Worm (Caenorhabditis elegans): ENCODE data around the gene pals-37.
A peak's percentile ranks its signal among the peaks of the same experiment; 100 is the strongest.

The pals-37 gene

DNA sequence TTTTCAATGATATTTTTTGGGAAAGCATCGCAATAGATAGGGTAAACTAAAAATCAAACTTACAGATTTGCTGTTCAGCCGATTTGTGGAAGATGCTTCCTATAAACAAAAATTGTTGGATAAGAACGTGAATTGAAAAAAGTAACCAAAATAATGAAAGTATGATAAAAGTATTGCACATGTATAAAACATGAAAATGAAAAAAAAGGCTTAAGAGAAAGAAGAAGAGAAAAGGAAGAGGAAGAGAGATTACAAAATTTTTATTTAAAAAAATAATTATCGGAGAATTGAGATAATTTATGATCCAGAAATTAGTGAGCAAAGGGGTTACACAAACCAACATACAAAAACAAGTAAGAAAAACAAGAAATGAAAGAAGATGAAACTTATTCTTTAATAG is at the start of gene pals-37:
Gene pals-37, minus strand, starts transcription at position 101 of the 400 bp plus-strand sequence.
- no peak for TF ChIP-seq ces-1 (GFP tag; optimal IDR thresholded peaks at IDR 0.05)
- no peak for TF ChIP-seq hlh-4 (tag; optimal IDR thresholded peaks at IDR 0.05)
- no peak for TF ChIP-seq nhr-47 (tag; optimal IDR thresholded peaks at IDR 0.05)
- TF ChIP-seq unc-130 (tag; optimal IDR thresholded peaks at IDR 0.05), result no peak
- no peak for TF ChIP-seq vab-15 (tag; optimal IDR thresholded peaks at IDR 0.05)
- TF ChIP-seq snu-23 (GFP tag; optimal IDR thresholded peaks at IDR 0.05), result no peak
- no peak for TF ChIP-seq sox-4 (tag; optimal IDR thresholded peaks at IDR 0.05)
- no peak for TF ChIP-seq fos-1 (tag; optimal IDR thresholded peaks at IDR 0.05)
- no peak for TF ChIP-seq irx-1 (tag; optimal IDR thresholded peaks at IDR 0.05)
- no peak for TF ChIP-seq nhr-71 (tag; optimal IDR thresholded peaks at IDR 0.05)
- no peak for TF ChIP-seq mab-9 (GFP tag; IDR thresholded peaks at IDR 0.05)
- no peak for TF ChIP-seq ets-5 (GFP tag; IDR thresholded peaks at IDR 0.05)

DNA sequence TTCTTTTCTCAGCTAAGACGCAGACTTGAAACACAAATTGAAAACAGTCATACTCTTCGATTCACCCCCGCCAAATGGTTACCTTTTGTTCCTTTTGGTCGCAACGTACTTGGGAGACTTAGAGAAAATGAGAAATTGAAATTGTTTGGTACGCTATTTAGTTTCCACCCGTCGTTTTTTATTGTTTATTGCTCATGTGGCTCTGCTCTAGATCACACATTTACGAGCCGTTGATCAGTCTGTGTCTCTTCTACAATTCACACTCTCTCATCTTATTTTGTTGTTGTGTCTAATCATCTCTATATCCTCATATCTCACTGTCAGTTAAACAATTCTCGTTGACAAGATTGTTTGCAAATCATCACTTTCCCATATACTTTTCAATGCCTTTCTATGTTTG is 46.7 kb upstream of the pals-37 start:
- TF ChIP-seq nhr-71 (tag; optimal IDR thresholded peaks at IDR 0.05) (peak; percentile 24), nhr-19 (GFP tag; conservative IDR thresholded peaks at IDR 0.05) (peak; percentile 15; the same call in 1 of the 2 replicates), lin-14 (GFP tag; optimal IDR thresholded peaks at IDR 0.05) (peak; percentile 60), elt-2 (tag; optimal IDR thresholded peaks at IDR 0.05) (no peak), dsc-1 (tag; optimal IDR thresholded peaks at IDR 0.05) (peak; percentile 50), efl-1 (optimal IDR thresholded peaks at IDR 0.05) (peak; percentile 1 to 17), efl-1 (GFP tag; optimal IDR thresholded peaks at IDR 0.05 in 1 of 2) (no peak), lsy-2 (tag; optimal IDR thresholded peaks at IDR 0.05) (peak in 1 of 2 experiments; percentile 41), snu-23 (GFP tag; optimal IDR thresholded peaks at IDR 0.05) (peak; percentile 16), rnt-1 (tag; optimal IDR thresholded peaks at IDR 0.05) (peak; percentile 47), ceh-8 (GFP tag; optimal IDR thresholded peaks at IDR 0.05) (no peak), snpc-4 (tag; optimal IDR thresholded peaks at IDR 0.05) (peak; percentile 64)

DNA sequence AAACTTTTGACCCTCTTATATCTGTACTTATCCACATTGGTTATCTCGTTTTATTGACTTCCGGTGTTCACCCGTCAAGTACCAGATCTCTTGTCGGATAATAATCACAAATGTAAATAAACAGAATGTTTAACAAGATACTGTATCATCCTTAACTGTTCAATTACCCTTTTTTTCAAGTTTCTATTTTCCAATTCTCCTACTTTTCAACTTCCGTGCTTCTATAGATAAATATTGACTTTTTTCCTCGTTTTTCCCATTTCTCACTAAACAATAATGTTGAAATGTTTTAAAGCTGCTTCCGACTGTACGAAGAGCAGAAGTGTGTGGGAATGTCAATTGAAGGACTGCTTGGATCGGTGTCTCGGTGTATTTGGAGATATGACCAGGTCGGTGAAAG is 45.6 kb upstream of the pals-37 start, which contains the start of gene inx-11:
Gene inx-11, plus strand, starts transcription at position 301 of the 400 bp plus-strand sequence.
- no peak for TF ChIP-seq ceh-63 (GFP tag; optimal IDR thresholded peaks at IDR 0.05)
- no peak for TF ChIP-seq nhr-90 (tag; optimal IDR thresholded peaks at IDR 0.05; ENCODE audit: poor library complexity)
- no peak for TF ChIP-seq zip-4 (GFP tag; optimal IDR thresholded peaks at IDR 0.05)
- TF ChIP-seq lin-35 (GFP tag; optimal IDR thresholded peaks at IDR 0.05), result no peak
- no peak for TF ChIP-seq efl-3 (GFP tag; optimal IDR thresholded peaks at IDR 0.05)
- TF ChIP-seq egl-27 (tag; optimal IDR thresholded peaks at IDR 0.05), result no peak

DNA sequence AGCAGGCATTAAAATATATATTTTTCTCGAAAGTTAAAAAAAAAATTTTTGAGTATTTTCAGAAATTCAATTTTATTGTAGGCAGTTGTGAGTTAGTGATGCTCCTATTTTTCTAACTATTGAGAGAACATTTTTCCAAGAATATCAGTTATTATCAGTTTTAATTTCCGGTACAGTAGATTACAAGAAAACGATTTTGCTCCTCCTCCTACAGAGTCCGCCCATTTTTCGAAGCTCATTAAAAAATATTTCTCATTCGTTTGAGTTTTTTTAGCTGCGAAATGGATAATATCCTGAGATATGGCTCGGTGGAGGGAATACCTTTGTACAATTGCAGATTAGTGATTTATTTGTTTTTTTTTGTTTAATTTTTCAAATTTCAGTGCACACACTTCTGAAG is 43.3 kb upstream of the pals-37 start, which contains the start of gene srt-39:
Gene srt-39, plus strand, starts transcription at position 301 of the 400 bp plus-strand sequence.
- no peak for TF ChIP-seq hlh-4 (tag; optimal IDR thresholded peaks at IDR 0.05)
- no peak for TF ChIP-seq fos-1 (tag; optimal IDR thresholded peaks at IDR 0.05)
- no peak for TF ChIP-seq snpc-4 (tag; optimal IDR thresholded peaks at IDR 0.05)
- no peak for TF ChIP-seq lin-35 (GFP tag; optimal IDR thresholded peaks at IDR 0.05)
- TF ChIP-seq pqm-1 (tag; optimal IDR thresholded peaks at IDR 0.05), result no peak
- no peak for TF ChIP-seq ceh-90 (tag; optimal IDR thresholded peaks at IDR 0.05)
- no peak for TF ChIP-seq ceh-8 (GFP tag; optimal IDR thresholded peaks at IDR 0.05)
- TF ChIP-seq snu-23 (GFP tag; optimal IDR thresholded peaks at IDR 0.05), result no peak
- no peak for TF ChIP-seq unc-62 (GFP tag; optimal IDR thresholded peaks at IDR 0.05)
- TF ChIP-seq nhr-19 (GFP tag; conservative IDR thresholded peaks at IDR 0.05), result no peak
- no peak for TF ChIP-seq lir-3 (tag; optimal IDR thresholded peaks at IDR 0.05; ENCODE audit: poor library complexity)
- TF ChIP-seq tlp-1 (tag; optimal IDR thresholded peaks at IDR 0.05), result no peak
- no peak for TF ChIP-seq lin-15B (tag; optimal IDR thresholded peaks at IDR 0.05)
- no peak for TF ChIP-seq hlh-17 (GFP tag; optimal IDR thresholded peaks at IDR 0.05; ENCODE audit: borderline replicate concordance)
